Worm (Caenorhabditis elegans): Measurements from ENCODE around the gene wht-8.

The wht-8 gene

DNA sequence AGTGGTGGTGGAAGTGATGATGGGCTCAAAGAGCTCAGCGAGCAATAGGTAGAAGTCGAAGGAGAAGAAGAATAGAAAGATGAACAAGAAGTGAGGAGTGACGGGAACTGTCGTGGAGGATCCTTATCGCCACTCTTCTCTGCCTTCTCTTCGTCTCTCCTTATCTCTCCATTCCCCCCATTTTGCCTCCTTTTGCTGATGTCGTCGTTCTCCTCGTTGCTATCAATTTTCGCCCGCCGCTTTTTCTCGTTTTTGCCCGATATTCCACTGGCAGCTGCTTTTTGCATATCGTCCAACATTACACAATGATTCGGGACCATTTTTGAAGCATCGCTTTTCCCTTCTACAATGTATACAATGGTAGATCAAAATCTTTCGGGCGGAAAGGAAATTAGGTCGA is 48.8 kb downstream of the wht-8 start:
- no peak for TF ChIP-seq hmg-1.1 (GFP tag; IDR thresholded peaks at IDR 0.05)
- TF ChIP-seq lin-1 (GFP tag; IDR thresholded peaks at IDR 0.05), result no peak
- TF ChIP-seq mes-2 (tag; optimal IDR thresholded peaks at IDR 0.05; ENCODE audit: poor library complexity, severe bottlenecking), result peak; percentile 3
- TF ChIP-seq daf-16 (GFP tag; optimal IDR thresholded peaks at IDR 0.05), result no peak
- TF ChIP-seq daf-16 (tag; optimal IDR thresholded peaks at IDR 0.05), result peak; percentile 14
- no peak for TF ChIP-seq Y5F2A.4 (GFP tag; optimal IDR thresholded peaks at IDR 0.05)
- TF ChIP-seq hlh-11 (tag; optimal IDR thresholded peaks at IDR 0.05), result peak; percentile 28
- no peak for TF ChIP-seq duxl-1 (tag; optimal IDR thresholded peaks at IDR 0.05; ENCODE audit: poor library complexity)
- TF ChIP-seq mdl-1 (tag; optimal IDR thresholded peaks at IDR 0.05), result no peak
- peak; percentile 70 for TF ChIP-seq nhr-28 (tag; optimal IDR thresholded peaks at IDR 0.05)
- no peak for TF ChIP-seq aha-1 (tag)
- no peak for TF ChIP-seq lin-39 (tag; optimal IDR thresholded peaks at IDR 0.05)
- no peak for TF ChIP-seq ceh-82 (tag; optimal IDR thresholded peaks at IDR 0.05)
- no peak for TF ChIP-seq tag-97 (GFP tag; IDR thresholded peaks at IDR 0.05)
- no peak for TF ChIP-seq hlh-30 (tag; optimal IDR thresholded peaks at IDR 0.05; ENCODE audit: insufficient read depth)
- no peak for TF ChIP-seq egl-43 (GFP tag; IDR thresholded peaks at IDR 0.05)
- TF ChIP-seq nhr-41 (GFP tag; IDR thresholded peaks at IDR 0.05), result no peak
- TF ChIP-seq mxl-3 (GFP tag; optimal IDR thresholded peaks at IDR 0.05), result peak; percentile 38
- no peak for TF ChIP-seq dpl-1 (GFP tag; optimal IDR thresholded peaks at IDR 0.05)
- peak; percentile 63 for TF ChIP-seq dmd-6 (GFP tag; IDR thresholded peaks at IDR 0.05)
- peak; percentile 62 for TF ChIP-seq pqm-1 (tag; optimal IDR thresholded peaks at IDR 0.05)
- no peak for TF ChIP-seq madf-9 (GFP tag; conservative IDR thresholded peaks at IDR 0.05)
- no peak for TF ChIP-seq dve-1 (tag; optimal IDR thresholded peaks at IDR 0.05; ENCODE audit: insufficient read depth)
- TF ChIP-seq unc-62 (GFP tag; optimal IDR thresholded peaks at IDR 0.05 in 1 of 2), result peak in 1 of 2 experiments; percentile 86
- no peak for TF ChIP-seq unc-62 (tag; optimal IDR thresholded peaks at IDR 0.05)
- no peak for TF ChIP-seq lin-13 (GFP tag; optimal IDR thresholded peaks at IDR 0.05)
- no peak for TF ChIP-seq lir-3 (tag; optimal IDR thresholded peaks at IDR 0.05)
- TF ChIP-seq aly-2 (tag; optimal IDR thresholded peaks at IDR 0.05), result no peak

DNA sequence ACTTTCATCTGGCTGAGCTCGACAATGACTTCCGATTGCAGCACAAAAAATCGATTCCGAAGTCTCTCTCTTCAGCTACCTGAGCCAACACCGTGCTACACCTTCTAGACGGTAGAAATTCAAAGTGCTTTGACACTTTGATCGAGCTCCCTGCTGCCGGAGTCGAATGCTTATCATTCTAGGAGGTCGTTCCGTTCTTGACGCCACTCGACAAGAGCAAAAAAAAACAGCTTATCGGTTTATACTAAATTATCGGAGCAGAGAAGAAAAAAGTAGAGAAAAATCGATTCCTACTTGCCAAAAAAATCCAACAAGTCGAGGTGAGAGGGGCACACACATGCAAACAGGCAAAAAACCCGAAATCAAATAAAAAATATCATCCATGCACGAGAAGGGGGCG is 49.9 kb downstream of the wht-8 start:
- TF ChIP-seq pha-4 (GFP tag; IDR thresholded peaks at IDR 0.05), result no peak
- TF ChIP-seq pha-4 (tag; optimal IDR thresholded peaks at IDR 0.05), result no peak
- peak; percentile 61 for TF ChIP-seq nhr-28 (tag; optimal IDR thresholded peaks at IDR 0.05)
- TF ChIP-seq daf-16 (GFP tag; optimal IDR thresholded peaks at IDR 0.05), result no peak
- TF ChIP-seq daf-16 (tag; optimal IDR thresholded peaks at IDR 0.05), result peak; percentile 24
- TF ChIP-seq ceh-82 (tag; optimal IDR thresholded peaks at IDR 0.05), result no peak
- no peak for TF ChIP-seq F37D6.2 (tag; optimal IDR thresholded peaks at IDR 0.05)
- TF ChIP-seq dve-1 (tag; optimal IDR thresholded peaks at IDR 0.05; ENCODE audit: insufficient read depth), result no peak
- no peak for TF ChIP-seq aha-1 (tag)
- TF ChIP-seq nhr-41 (GFP tag; IDR thresholded peaks at IDR 0.05), result no peak
- TF ChIP-seq pqm-1 (tag; optimal IDR thresholded peaks at IDR 0.05), result peak; percentile 36
- TF ChIP-seq nhr-48 (tag; optimal IDR thresholded peaks at IDR 0.05), result peak; percentile 3
- peak; percentile 8 for TF ChIP-seq hlh-11 (tag; optimal IDR thresholded peaks at IDR 0.05)
- TF ChIP-seq tra-1 (GFP tag; IDR thresholded peaks at IDR 0.05), result 0 out of 2 replicates have a peak, but pooled peaks have one; percentile 5
- peak; percentile 66 for TF ChIP-seq dmd-6 (GFP tag; IDR thresholded peaks at IDR 0.05)

DNA sequence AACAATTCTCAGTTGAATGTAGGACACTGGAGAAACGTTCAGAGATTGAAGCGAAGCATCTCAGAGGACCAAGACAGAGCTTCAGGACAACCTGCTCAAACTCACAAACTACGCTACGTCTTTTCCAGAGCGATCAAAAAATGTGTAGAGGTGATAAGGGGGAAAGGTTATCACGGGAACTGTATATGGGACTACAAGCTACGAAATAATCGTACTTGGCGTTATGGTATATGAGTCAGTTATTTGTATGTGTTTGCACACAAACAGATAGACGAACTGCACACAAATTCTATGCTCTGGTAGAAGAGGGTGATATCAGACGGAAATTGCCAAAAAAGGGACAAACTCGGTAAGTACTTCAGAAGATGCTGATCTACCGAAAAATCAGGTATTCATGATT is 50.6 kb downstream of the wht-8 start:
- no peak for TF ChIP-seq Y48G9A.11 (GFP tag; IDR thresholded peaks at IDR 0.05)
- TF ChIP-seq ctbp-1 (GFP tag; IDR thresholded peaks at IDR 0.05), result no peak
- TF ChIP-seq jun-1 (tag; optimal IDR thresholded peaks at IDR 0.05), result no peak
- no peak for TF ChIP-seq mxl-3 (GFP tag; optimal IDR thresholded peaks at IDR 0.05)
- TF ChIP-seq dmd-6 (GFP tag; IDR thresholded peaks at IDR 0.05), result peak; percentile 20; the same call in 1 of the 2 replicates
- TF ChIP-seq nhr-28 (tag; optimal IDR thresholded peaks at IDR 0.05), result peak; percentile 99
- no peak for TF ChIP-seq daf-16 (GFP tag; optimal IDR thresholded peaks at IDR 0.05)
- peak; percentile 30 for TF ChIP-seq daf-16 (tag; optimal IDR thresholded peaks at IDR 0.05)
